Worm (Caenorhabditis elegans) whole organism, young adult: Measurements from ENCODE around the gene nsph-1.1.
A peak's percentile ranks its signal among the peaks of the same experiment; 100 is the strongest.

Experiments used
- B0019.2 ChIP-seq: fragments of 200-800 bp; sonication (Bioruptor generic); conservative IDR thresholded peaks from 2 replicates; pipeline ENCODE4 v1.3.6; 2022; ENCODE audit warnings: missing genetic modification reagents, missing genetic modification characterization, missing compliant biosample characterization
- C06A6.2 ChIP-seq: fragments of 200-800 bp; sonication (Bioruptor generic); conservative IDR thresholded peaks from 2 replicates; pipeline ENCODE4 v1.3.6; 2022; ENCODE audit warnings: missing genetic modification characterization, missing compliant biosample characterization
- F23B12.7 ChIP-seq: sonication (generic microtip); optimal IDR thresholded peaks from 2 replicates; lab custom pipeline; 2017; ENCODE audit warnings: missing genetic modification characterization, mild to moderate bottlenecking, missing compliant biosample characterization, antibody characterized with exemption, moderate library complexity; ENCODE audit not compliant: insufficient read depth
- F52B5.7 ChIP-seq: sonication (generic microtip); optimal IDR thresholded peaks from 2 replicates; lab custom pipeline; 2016; ENCODE audit warnings: mild to moderate bottlenecking, missing genetic modification characterization, missing compliant biosample characterization
- F55B11.4 ChIP-seq: sonication (generic microtip); optimal IDR thresholded peaks from 2 replicates; lab custom pipeline; 2016; ENCODE audit warnings: missing compliant biosample characterization, missing genetic modification characterization, borderline replicate concordance; ENCODE audit not compliant: insufficient read depth
- F57C9.4 ChIP-seq: sonication (generic microtip); optimal IDR thresholded peaks from 2 replicates; lab custom pipeline; 2017; ENCODE audit warnings: mild to moderate bottlenecking, missing genetic modification characterization, missing compliant biosample characterization
- T26A5.8 ChIP-seq: sonication (generic microtip); optimal IDR thresholded peaks from 2 replicates; lab custom pipeline; 2016; ENCODE audit warnings: missing genetic modification characterization, missing compliant biosample characterization
- Y67H2A.10 ChIP-seq: fragments of 200-800 bp; sonication (Bioruptor generic); conservative IDR thresholded peaks from 2 replicates; pipeline ENCODE4 v1.3.6; 2022; ENCODE audit warnings: missing genetic modification reagents, missing genetic modification characterization, missing compliant biosample characterization
- Y79H2A.3 ChIP-seq: fragments of 200-800 bp; sonication (Bioruptor generic); conservative IDR thresholded peaks from 2 replicates; pipeline ENCODE4 v1.3.6; 2022; ENCODE audit warnings: missing genetic modification reagents, missing genetic modification characterization, missing compliant biosample characterization
- Y95B8A.8 ChIP-seq: fragments of 200-800 bp; sonication (Bioruptor generic); IDR thresholded peaks from 2 replicates; pipeline ENCODE4 v1.3.6; 2022; ENCODE audit warnings: missing genetic modification reagents, missing genetic modification characterization, missing compliant biosample characterization
- aptf-2 ChIP-seq: fragments of 200-800 bp; sonication (Bioruptor generic); conservative IDR thresholded peaks from 2 replicates; pipeline ENCODE4 v1.3.6; 2022; ENCODE audit warnings: missing genetic modification reagents, missing genetic modification characterization, missing compliant biosample characterization
- atf-7 ChIP-seq: sonication (generic microtip); optimal IDR thresholded peaks from 2 replicates; lab custom pipeline; 2017; ENCODE audit warnings: mild to moderate bottlenecking, missing genetic modification characterization, missing compliant biosample characterization
- attf-6 ChIP-seq: fragments of 200-800 bp; sonication (Bioruptor generic); IDR thresholded peaks from 2 replicates; pipeline ENCODE4 v1.3.6; 2022; ENCODE audit warnings: missing genetic modification reagents, missing genetic modification characterization, missing compliant biosample characterization
- bed-1 ChIP-seq: fragments of 200-800 bp; sonication (Bioruptor generic); IDR thresholded peaks from 2 replicates; pipeline ENCODE4 v1.3.6; 2022; ENCODE audit warnings: missing genetic modification reagents, missing genetic modification characterization, missing compliant biosample characterization
- bed-2 ChIP-seq: fragments of 200-800 bp; sonication (Bioruptor generic); IDR thresholded peaks from 2 replicates; pipeline ENCODE4 v1.3.6; 2022; ENCODE audit warnings: missing genetic modification reagents, missing genetic modification characterization, missing compliant biosample characterization
- ceh-79 ChIP-seq: sonication (generic microtip); optimal IDR thresholded peaks from 2 replicates; lab custom pipeline; 2017; ENCODE audit warnings: mild to moderate bottlenecking, missing genetic modification characterization, missing compliant biosample characterization
- ceh-91 ChIP-seq: fragments of 200-800 bp; sonication (Bioruptor generic); IDR thresholded peaks from 2 replicates; pipeline ENCODE4 v1.3.6; 2022; ENCODE audit warnings: missing genetic modification reagents, missing genetic modification characterization, missing compliant biosample characterization
- dpff-1 ChIP-seq: sonication (generic microtip); optimal IDR thresholded peaks from 2 replicates; lab custom pipeline; 2017; ENCODE audit warnings: mild to moderate bottlenecking, missing genetic modification characterization, missing compliant biosample characterization
- efl-1 ChIP-seq: fragments of 150-350 bp; optimal IDR thresholded peaks from 2 replicates; lab custom pipeline; 2014; ENCODE audit warnings: missing biosample characterization, missing genetic modification reagents, missing genetic modification characterization
- egl-18 ChIP-seq: fragments of 200-800 bp; sonication (Bioruptor generic); IDR thresholded peaks from 2 replicates; pipeline ENCODE4 v1.3.6; 2022; ENCODE audit warnings: missing genetic modification reagents, missing genetic modification characterization, missing compliant biosample characterization
- him-1 ChIP-seq: sonication (generic microtip); optimal IDR thresholded peaks from 2 replicates; lab custom pipeline; 2016; ENCODE audit warnings: missing genotype, missing genetic modification reagents, missing genetic modification characterization, missing compliant biosample characterization
- hlh-12 ChIP-seq: sonication (generic microtip); optimal IDR thresholded peaks from 2 replicates; lab custom pipeline; 2016; ENCODE audit warnings: missing genetic modification characterization, missing compliant biosample characterization
- hmg-1.2 ChIP-seq: fragments of 200-800 bp; sonication (Bioruptor generic); IDR thresholded peaks from 2 replicates; pipeline ENCODE4 v1.3.6; 2022; ENCODE audit warnings: missing genetic modification reagents, missing genetic modification characterization, missing compliant biosample characterization
- let-526 ChIP-seq: fragments of 200-800 bp; sonication (Bioruptor generic); IDR thresholded peaks from 2 replicates; pipeline ENCODE4 v1.3.6; 2022; ENCODE audit warnings: missing genetic modification reagents, missing genetic modification characterization, missing compliant biosample characterization
- lin-26 ChIP-seq: fragments of 200-800 bp; sonication (Bioruptor generic); IDR thresholded peaks from 2 replicates; pipeline ENCODE4 v1.3.6; 2022; ENCODE audit warnings: missing genetic modification reagents, missing genetic modification characterization, missing compliant biosample characterization
- lin-54 ChIP-seq: fragments of 200-800 bp; sonication (Bioruptor generic); optimal IDR thresholded peaks from 2 replicates; lab custom pipeline; 2018; ENCODE audit warnings: mild to moderate bottlenecking, missing genetic modification characterization, missing compliant biosample characterization
- lir-1 ChIP-seq: fragments of 200-800 bp; sonication (Bioruptor generic); conservative IDR thresholded peaks from 2 replicates; pipeline ENCODE4 v1.3.6; 2022; ENCODE audit warnings: missing genetic modification reagents, missing genetic modification characterization, missing compliant biosample characterization
- madf-8 ChIP-seq: fragments of 200-800 bp; sonication (Bioruptor generic); conservative IDR thresholded peaks from 2 replicates; pipeline ENCODE4 v1.3.6; 2022; ENCODE audit warnings: missing genetic modification reagents, missing genetic modification characterization, missing compliant biosample characterization
- nfyb-1 ChIP-seq: fragments of 200-800 bp; sonication (Bioruptor generic); IDR thresholded peaks from 2 replicates; pipeline ENCODE4 v1.3.6; 2022; ENCODE audit warnings: missing genetic modification reagents, missing genetic modification characterization, missing compliant biosample characterization
- nhr-179 ChIP-seq: sonication (generic microtip); optimal IDR thresholded peaks from 2 replicates; lab custom pipeline; 2016; ENCODE audit warnings: mild to moderate bottlenecking, missing genetic modification characterization, missing compliant biosample characterization
- nhr-27 ChIP-seq: fragments of 200-800 bp; sonication (Bioruptor generic); optimal IDR thresholded peaks from 2 replicates; lab custom pipeline; 2018; ENCODE audit warnings: mild to moderate bottlenecking, missing genetic modification characterization, moderate library complexity, missing compliant biosample characterization
- pha-4 ChIP-seq: fragments of 150-350 bp; sonication (generic microtip); optimal IDR thresholded peaks from 2 replicates; lab custom pipeline; 2014; ENCODE audit warnings: missing biosample characterization, missing genetic modification reagents, missing genetic modification characterization
- rcor-1 ChIP-seq: fragments of 200-800 bp; sonication (Bioruptor generic); IDR thresholded peaks from 2 replicates; pipeline ENCODE4 v1.3.6; 2022; ENCODE audit warnings: missing genetic modification reagents, missing genetic modification characterization, missing compliant biosample characterization
- rec-8 ChIP-seq, 2 experiments: sonication (generic microtip); optimal IDR thresholded peaks; 2 replicates each; lab custom pipeline; 2016; ENCODE audit warnings: mild to moderate bottlenecking in 2 of 2, missing genetic modification characterization in 2 of 2, missing genetic modification reagents in 2 of 2, missing genotype in 2 of 2, missing biosample characterization in 1 of 2, missing compliant biosample characterization in 1 of 2, moderate library complexity in 1 of 2
- repo-1 ChIP-seq: sonication (generic microtip); optimal IDR thresholded peaks from 2 replicates; lab custom pipeline; 2017; ENCODE audit warnings: mild to moderate bottlenecking, missing genetic modification characterization, missing compliant biosample characterization
- rpc-1 ChIP-seq, 2 experiments: fragments of 150-350 bp in 1 of 2; sonication (generic microtip) in 1 of 2; optimal IDR thresholded peaks; 2 replicates each; lab custom pipeline; 2014 to 2018; ENCODE audit warnings: missing biosample characterization in 1 of 2, missing genetic modification characterization in 1 of 2, missing genetic modification reagents in 1 of 2, missing genotype in 1 of 2
- sdz-38 ChIP-seq: sonication (generic microtip); optimal IDR thresholded peaks from 2 replicates; lab custom pipeline; 2016; ENCODE audit warnings: missing genotype, missing genetic modification characterization, missing compliant biosample characterization
- snpc-1.3 ChIP-seq: sonication (generic microtip); optimal IDR thresholded peaks from 2 replicates; lab custom pipeline; 2017; ENCODE audit warnings: missing genetic modification characterization, mild to moderate bottlenecking, missing compliant biosample characterization, antibody characterized with exemption, moderate library complexity, missing genotype, missing genetic modification reagents; ENCODE audit not compliant: insufficient read depth
- snpc-3.4 ChIP-seq: sonication (generic microtip); optimal IDR thresholded peaks from 2 replicates; lab custom pipeline; 2017; ENCODE audit warnings: missing genetic modification characterization, mild to moderate bottlenecking, missing compliant biosample characterization, antibody characterized with exemption, moderate library complexity, missing genotype, missing genetic modification reagents
- snpc-4 ChIP-seq, 5 experiments: fragments of 150-350 bp in 1 of 5; sonication (generic microtip) in 4 of 5; optimal IDR thresholded peaks; 2 replicates each; lab custom pipeline; 2014 to 2018; ENCODE audit warnings: missing genetic modification characterization in 5 of 5, missing biosample characterization in 3 of 5, antibody characterized with exemption in 2 of 5, mild to moderate bottlenecking in 2 of 5, missing compliant biosample characterization in 2 of 5, missing genotype in 2 of 5, moderate library complexity in 2 of 5, missing genetic modification reagents in 1 of 5
- tbx-9 ChIP-seq: sonication (generic microtip); optimal IDR thresholded peaks from 2 replicates; lab custom pipeline; 2016; ENCODE audit warnings: borderline replicate concordance, missing genetic modification characterization, inconsistent platforms, missing compliant biosample characterization
- tlf-1 ChIP-seq: fragments of 200-800 bp; sonication (Bioruptor generic); optimal IDR thresholded peaks from 2 replicates; lab custom pipeline; 2018; ENCODE audit warnings: mild to moderate bottlenecking, missing genetic modification characterization, missing compliant biosample characterization
- zim-3 ChIP-seq: sonication (generic microtip); optimal IDR thresholded peaks from 2 replicates; lab custom pipeline; 2017; ENCODE audit warnings: mild to moderate bottlenecking, missing genetic modification characterization, moderate library complexity, missing compliant biosample characterization
- ztf-25 ChIP-seq: fragments of 200-800 bp; sonication (Bioruptor generic); IDR thresholded peaks from 2 replicates; pipeline ENCODE4 v1.3.6; 2022; ENCODE audit warnings: missing genetic modification reagents, missing genetic modification characterization, missing compliant biosample characterization
- ztf-26 ChIP-seq: sonication (generic microtip); optimal IDR thresholded peaks from 2 replicates; lab custom pipeline; 2017; ENCODE audit warnings: missing genetic modification characterization, missing compliant biosample characterization
- ztf-28 ChIP-seq: fragments of 200-800 bp; sonication (Bioruptor generic); IDR thresholded peaks from 2 replicates; pipeline ENCODE4 v1.3.6; 2022; ENCODE audit warnings: missing genetic modification reagents, missing genetic modification characterization, missing compliant biosample characterization
- ztf-3 ChIP-seq: fragments of 200-800 bp; sonication (Bioruptor generic); optimal IDR thresholded peaks from 2 replicates; lab custom pipeline; 2018; ENCODE audit warnings: mild to moderate bottlenecking, missing genetic modification characterization, missing compliant biosample characterization

nsph-1.1 gene

ce11 chrII:8746298-8746775 is 20.2 kb upstream of the nsph-1.1 start (continued):
- TF ChIP-seq Y79H2A.3 (GFP tag; lab: Robert Waterston, UW): 0 out of 2 replicates have a peak, but pooled peaks have one; percentile 6
- peak; percentile 24 for TF ChIP-seq F52B5.7 (tag; lab: Kevin White, UChicago)
- no peak for TF ChIP-seq ceh-91
- no peak for TF ChIP-seq dpff-1 (tag; lab: Kevin White, UChicago)
- no peak for TF ChIP-seq him-1 (tag; lab: Kevin White, UChicago)
- TF ChIP-seq efl-1 (GFP tag; lab: Kevin White, UChicago): no peak
- TF ChIP-seq F55B11.4 (tag; lab: Kevin White, UChicago): no peak
- TF ChIP-seq tlf-1: peak; percentile 52
- no peak for TF ChIP-seq rec-8 (tag; optimal IDR thresholded peaks at IDR 0.05; lab: Kevin White, UChicago)
- TF ChIP-seq ceh-79 (tag; lab: Kevin White, UChicago): no peak
- no peak for TF ChIP-seq bed-1 (GFP tag; lab: Robert Waterston, UW)
- no peak for TF ChIP-seq nhr-27 (tag; lab: Kevin White, UChicago)
- TF ChIP-seq ztf-3 (GFP tag; lab: Kevin White, UChicago): no peak
- no peak for TF ChIP-seq rpc-1 (optimal IDR thresholded peaks at IDR 0.05; lab: Kevin White, UChicago)
- no peak for TF ChIP-seq rpc-1 (tag; optimal IDR thresholded peaks at IDR 0.05; lab: Kevin White, UChicago)
- TF ChIP-seq madf-8 (GFP tag; lab: Robert Waterston, UW): no peak
- no peak for TF ChIP-seq attf-6 (GFP tag; lab: Robert Waterston, UW)
- peak; percentile 8 for TF ChIP-seq lin-54
- no peak for TF ChIP-seq snpc-3.4 (tag; lab: Kevin White, UChicago)
- TF ChIP-seq rcor-1 (GFP tag; lab: Robert Waterston, UW): no peak
- peak; percentile 44; the same call in 1 of the 2 replicates for TF ChIP-seq let-526 (GFP tag; lab: Robert Waterston, UW)
- TF ChIP-seq aptf-2 (GFP tag; lab: Robert Waterston, UW): peak; percentile 50; the same call in 1 of the 2 replicates
- no peak for TF ChIP-seq pha-4
- TF ChIP-seq egl-18 (GFP tag; lab: Robert Waterston, UW): no peak
- TF ChIP-seq lir-1: no peak
- TF ChIP-seq T26A5.8 (tag; lab: Kevin White, UChicago): peak; percentile 45
- peak; percentile 92 for TF ChIP-seq repo-1 (tag; lab: Kevin White, UChicago)
- peak; percentile 47 for TF ChIP-seq ztf-26 (tag; lab: Kevin White, UChicago)
- TF ChIP-seq Y67H2A.10: no peak
- no peak for TF ChIP-seq hlh-12
- peak; percentile 23; the same call in 1 of the 2 replicates for TF ChIP-seq hmg-1.2 (GFP tag; lab: Robert Waterston, UW)
- TF ChIP-seq ztf-28 (GFP tag; lab: Robert Waterston, UW): no peak
- no peak; the same call in 1 of the 2 replicates for TF ChIP-seq C06A6.2
- TF ChIP-seq F57C9.4 (tag; lab: Kevin White, UChicago): peak; percentile 29
- no peak for TF ChIP-seq tbx-9 (tag; lab: Kevin White, UChicago)
- no peak for TF ChIP-seq snpc-1.3
- TF ChIP-seq sdz-38 (tag; lab: Kevin White, UChicago): no peak
- TF ChIP-seq B0019.2: no peak
- TF ChIP-seq bed-2 (GFP tag; lab: Robert Waterston, UW): no peak
- TF ChIP-seq lin-26 (GFP tag; lab: Robert Waterston, UW): 0 out of 2 replicates have a peak, but pooled peaks have one; percentile 47
- TF ChIP-seq F23B12.7 (tag; lab: Kevin White, UChicago): no peak
- TF ChIP-seq zim-3 (tag; lab: Kevin White, UChicago): peak; percentile 77
- TF ChIP-seq nfyb-1 (GFP tag; lab: Robert Waterston, UW): no peak
- no peak for TF ChIP-seq atf-7 (tag; lab: Kevin White, UChicago)
- TF ChIP-seq nhr-179: no peak
- TF ChIP-seq Y95B8A.8 (GFP tag; lab: Robert Waterston, UW): peak; percentile 59; the same call in 1 of the 2 replicates
- TF ChIP-seq snpc-4 (GFP tag; optimal IDR thresholded peaks at IDR 0.05; lab: Kevin White, UChicago): no peak
- TF ChIP-seq snpc-4 (tag; optimal IDR thresholded peaks at IDR 0.05; lab: Kevin White, UChicago): no peak
- TF ChIP-seq ztf-25 (GFP tag; lab: Robert Waterston, UW): 0 out of 2 replicates have a peak, but pooled peaks have one; percentile 52
